Worm (Caenorhabditis elegans) whole organism, mixed stage, embryonic: ENCODE results near the gene Y43F8B.12.

ENCODE experiments used
- M03D4.4 ChIP-seq: sonication (generic microtip); optimal IDR thresholded peaks from 2 replicates; lab custom pipeline; 2017; ENCODE audit warnings: mild to moderate bottlenecking, missing genetic modification characterization, missing compliant biosample characterization
- ceh-83 ChIP-seq: fragments of 200-800 bp; sonication (Bioruptor generic); optimal IDR thresholded peaks from 2 replicates; lab custom pipeline; 2018; ENCODE audit warnings: mild to moderate bottlenecking, missing genetic modification characterization, missing compliant biosample characterization
- ces-1 ChIP-seq: fragments of 150-350 bp; optimal IDR thresholded peaks from 2 replicates; lab custom pipeline; 2014; ENCODE audit warnings: missing biosample characterization, missing genetic modification reagents, missing genetic modification characterization
- ham-2 ChIP-seq: fragments of 200-800 bp; sonication (Bioruptor generic); optimal IDR thresholded peaks from 2 replicates; lab custom pipeline; 2018; ENCODE audit warnings: mild to moderate bottlenecking, missing genetic modification characterization, missing compliant biosample characterization
- lsy-2 ChIP-seq: fragments of 150-350 bp; optimal IDR thresholded peaks from 2 replicates; lab custom pipeline; 2014; ENCODE audit warnings: missing biosample characterization, missing genetic modification characterization
- mep-1 ChIP-seq: fragments of 150-350 bp; optimal IDR thresholded peaks from 2 replicates; lab custom pipeline; 2017; ENCODE audit warnings: missing biosample characterization, missing genetic modification reagents, missing genetic modification characterization, inconsistent platforms
- nhr-12 ChIP-seq: fragments of 150-350 bp; optimal IDR thresholded peaks from 2 replicates; lab custom pipeline; 2014; ENCODE audit warnings: missing biosample characterization, missing genetic modification characterization
- nhr-76 ChIP-seq: sonication (generic microtip); optimal IDR thresholded peaks from 2 replicates; lab custom pipeline; 2017; ENCODE audit warnings: missing biosample characterization, missing genetic modification characterization
- sem-2 ChIP-seq: fragments of 200-800 bp; sonication (Bioruptor generic); optimal IDR thresholded peaks from 2 replicates; lab custom pipeline; 2018; ENCODE audit warnings: mild to moderate bottlenecking, missing genetic modification characterization, missing compliant biosample characterization
- snpc-4 ChIP-seq: fragments of 150-350 bp; optimal IDR thresholded peaks from 2 replicates; lab custom pipeline; 2014; ENCODE audit warnings: missing biosample characterization, missing genetic modification characterization
- unc-39 ChIP-seq: fragments of 150-350 bp; optimal IDR thresholded peaks from 2 replicates; lab custom pipeline; 2014; ENCODE audit warnings: missing biosample characterization, missing genetic modification characterization
- unc-62 ChIP-seq: fragments of 150-350 bp; optimal IDR thresholded peaks from 2 replicates; lab custom pipeline; 2014; ENCODE audit warnings: missing biosample characterization, missing genetic modification reagents, missing genetic modification characterization

- TF ChIP-seq nhr-76 (tag; lab: Kevin White, UChicago) = no peak
- TF ChIP-seq nhr-12 = no peak
- no peak for TF ChIP-seq ces-1
- no peak for TF ChIP-seq lsy-2 (tag; lab: Kevin White, UChicago)
- no peak for TF ChIP-seq ceh-83
- TF ChIP-seq snpc-4 (tag; lab: Kevin White, UChicago) = no peak
- no peak for TF ChIP-seq unc-39
- TF ChIP-seq mep-1 (tag; lab: Kevin White, UChicago) = no peak
- TF ChIP-seq unc-62 = no peak
- TF ChIP-seq sem-2 (GFP tag; lab: Kevin White, UChicago) = no peak
- TF ChIP-seq M03D4.4 (tag; lab: Kevin White, UChicago) = no peak
- no peak for TF ChIP-seq ham-2
Observed at ce11 chrV:19431036-19431435, 37.1 kb upstream of the Y43F8B.12 start, which contains the start of gene srw-85.
